Worm (Caenorhabditis elegans): ENCODE data around the gene F38E1.6.

DNA sequence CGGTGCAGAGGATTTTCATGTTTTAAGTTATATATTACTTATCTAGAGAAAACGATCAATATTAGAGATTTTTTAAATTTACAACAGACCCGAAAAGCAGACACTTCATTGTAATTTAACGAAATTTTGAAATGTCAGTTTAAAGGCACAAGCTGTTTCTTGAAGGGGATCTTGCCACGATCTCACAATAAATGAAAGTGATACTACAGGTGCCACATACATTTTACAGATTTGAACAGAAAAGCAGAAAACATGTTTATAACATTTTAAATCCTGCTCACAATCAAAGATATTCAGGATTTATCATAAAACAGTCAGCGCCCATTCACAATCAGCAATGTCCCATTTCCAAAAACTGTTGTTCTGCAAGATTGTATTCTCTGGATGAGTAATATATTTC lies 9.9 kb upstream of the F38E1.6 start:
- TF ChIP-seq dpl-1 (GFP tag; optimal IDR thresholded peaks at IDR 0.05) (no peak), lin-35 (GFP tag; optimal IDR thresholded peaks at IDR 0.05) (no peak), tlf-1 (GFP tag; optimal IDR thresholded peaks at IDR 0.05) (no peak), ama-1 (optimal IDR thresholded peaks at IDR 0.05) (no peak), ama-1 (GFP tag; optimal IDR thresholded peaks at IDR 0.05) (no peak)

Measured in whole organism, young adult.